Fruit fly (Drosophila melanogaster) whole organism, embryonic: ENCODE data around the gene Apoltp.

Experiments
- Atf-2 ChIP-seq: fragments of 200-800 bp; sonication (Bioruptor generic); optimal IDR thresholded peaks from 2 replicates; lab custom pipeline; 2016; ENCODE audit warnings: missing biosample characterization, missing genetic modification characterization
- Blimp-1 ChIP-seq: fragments of 200-800 bp; sonication (Bioruptor generic); optimal IDR thresholded peaks from 3 replicates; lab custom pipeline; 2018; ENCODE audit warnings: missing biosample characterization, missing genetic modification characterization, mild to moderate bottlenecking, moderate library complexity, missing genetic modification reagents
- CG10462 ChIP-seq: fragments of 200-800 bp; sonication (Bioruptor generic); optimal IDR thresholded peaks from 2 replicates; lab custom pipeline; 2016; ENCODE audit warnings: missing biosample characterization, missing genetic modification characterization
- CG10979 ChIP-seq: fragments of 200-800 bp; sonication (Bioruptor generic); optimal IDR thresholded peaks from 2 replicates; lab custom pipeline; 2018; ENCODE audit warnings: missing biosample characterization, mild to moderate bottlenecking, missing genetic modification characterization, moderate library complexity
- CG12942 ChIP-seq: fragments of 200-800 bp; sonication (Bioruptor generic); optimal IDR thresholded peaks from 3 replicates; lab custom pipeline; 2016; ENCODE audit warnings: missing biosample characterization, missing genetic modification characterization
- CG14050 ChIP-seq: fragments of 200-800 bp; sonication (Bioruptor generic); IDR thresholded peaks from 3 replicates; pipeline ENCODE4 v1.3.6; 2022; ENCODE audit warnings: missing biosample characterization, missing genetic modification characterization
- CG14441 ChIP-seq: fragments of 200-800 bp; sonication (Bioruptor generic); IDR thresholded peaks from 2 replicates; pipeline ENCODE4 v1.3.6; 2022; ENCODE audit warnings: missing biosample characterization, missing genetic modification characterization
- CG17359 ChIP-seq: fragments of 200-800 bp; sonication (Bioruptor generic); optimal IDR thresholded peaks from 3 replicates; lab custom pipeline; 2018; ENCODE audit warnings: missing biosample characterization, mild to moderate bottlenecking, missing genetic modification characterization, moderate library complexity
- CG17385 ChIP-seq: fragments of 200-800 bp; sonication (Bioruptor generic); optimal IDR thresholded peaks from 3 replicates; lab custom pipeline; 2018; ENCODE audit warnings: missing biosample characterization, mild to moderate bottlenecking, missing genetic modification characterization
- CG17568 ChIP-seq: fragments of 200-800 bp; sonication (Bioruptor generic); optimal IDR thresholded peaks from 2 replicates; lab custom pipeline; 2018; ENCODE audit warnings: missing biosample characterization, mild to moderate bottlenecking, missing genetic modification characterization, moderate library complexity
- CG1792 ChIP-seq: fragments of 200-800 bp; sonication (Bioruptor generic); optimal IDR thresholded peaks from 2 replicates; lab custom pipeline; 2016; ENCODE audit warnings: missing biosample characterization, missing genetic modification characterization
- CG2120 ChIP-seq: fragments of 200-800 bp; sonication (Bioruptor generic); optimal IDR thresholded peaks from 3 replicates; lab custom pipeline; 2016; ENCODE audit warnings: missing biosample characterization, missing genetic modification characterization
- CG2875 ChIP-seq: fragments of 200-800 bp; sonication (Bioruptor generic); optimal IDR thresholded peaks from 2 replicates; lab custom pipeline; 2017; ENCODE audit warnings: missing biosample characterization, mild to moderate bottlenecking, missing genetic modification characterization, missing genetic modification reagents
- CG30431 ChIP-seq: fragments of 200-800 bp; sonication (Bioruptor generic); optimal IDR thresholded peaks from 2 replicates; lab custom pipeline; 2017; ENCODE audit warnings: missing biosample characterization, missing genetic modification characterization
- CG32767 ChIP-seq: fragments of 200-800 bp; sonication (Bioruptor generic); IDR thresholded peaks from 2 replicates; pipeline ENCODE4 v1.3.6; 2022; ENCODE audit warnings: missing biosample characterization, missing genetic modification characterization
- CG9727 ChIP-seq: fragments of 200-800 bp; sonication (Bioruptor generic); optimal IDR thresholded peaks from 3 replicates; lab custom pipeline; 2017; ENCODE audit warnings: missing biosample characterization, mild to moderate bottlenecking, missing genetic modification characterization
- CTCF ChIP-seq: fragments of 200-800 bp; sonication (Bioruptor generic); optimal IDR thresholded peaks from 2 replicates; lab custom pipeline; 2017; ENCODE audit warnings: missing biosample characterization, mild to moderate bottlenecking, missing genetic modification characterization, moderate library complexity
- CkIIα-i1 ChIP-seq: fragments of 200-800 bp; sonication (Bioruptor generic); IDR thresholded peaks from 2 replicates; pipeline ENCODE4 v1.3.6; 2022; ENCODE audit warnings: missing biosample characterization, missing genetic modification characterization
- Dad ChIP-seq: fragments of 200-800 bp; sonication (Bioruptor generic); optimal IDR thresholded peaks from 3 replicates; lab custom pipeline; 2016; ENCODE audit warnings: missing biosample characterization, missing genetic modification characterization
- Dip3 ChIP-seq: fragments of 200-800 bp; sonication (Bioruptor generic); optimal IDR thresholded peaks from 3 replicates; lab custom pipeline; 2016; ENCODE audit warnings: missing biosample characterization, missing genetic modification characterization
- Dp ChIP-seq: fragments of 200-800 bp; sonication (Bioruptor generic); optimal IDR thresholded peaks from 2 replicates; lab custom pipeline; 2018; ENCODE audit warnings: missing biosample characterization, mild to moderate bottlenecking, missing genetic modification characterization, moderate library complexity
- ERR ChIP-seq: fragments of 200-800 bp; sonication (Bioruptor generic); optimal IDR thresholded peaks from 2 replicates; lab custom pipeline; 2016; ENCODE audit warnings: missing biosample characterization, missing genetic modification characterization
- Hsf ChIP-seq: fragments of 200-800 bp; sonication (Bioruptor generic); optimal IDR thresholded peaks from 3 replicates; lab custom pipeline; 2016; ENCODE audit warnings: missing biosample characterization, missing genetic modification characterization
- Oaz ChIP-seq: fragments of 200-800 bp; sonication (Bioruptor generic); IDR thresholded peaks from 2 replicates; pipeline ENCODE4 v1.3.6; 2022; ENCODE audit warnings: missing biosample characterization, missing genetic modification characterization
- Optix ChIP-seq: fragments of 200-800 bp; sonication (Bioruptor generic); IDR thresholded peaks from 3 replicates; pipeline ENCODE4 v1.3.6; 2022; ENCODE audit warnings: missing biosample characterization, missing genetic modification characterization
- Ravus ChIP-seq: fragments of 200-800 bp; sonication (Bioruptor generic); IDR thresholded peaks from 2 replicates; pipeline ENCODE4 v1.3.6; 2022; ENCODE audit warnings: missing biosample characterization, missing genetic modification characterization
- aop ChIP-seq: fragments of 200-800 bp; sonication (Bioruptor generic); IDR thresholded peaks from 2 replicates; pipeline ENCODE4 v1.3.6; 2022; ENCODE audit warnings: missing biosample characterization, missing genetic modification characterization
- ara ChIP-seq: fragments of 200-800 bp; sonication (Bioruptor generic); IDR thresholded peaks from 2 replicates; pipeline ENCODE4 v1.3.6; 2022; ENCODE audit warnings: missing biosample characterization, missing genetic modification characterization
- bbx ChIP-seq: fragments of 200-800 bp; sonication (Bioruptor generic); IDR thresholded peaks from 2 replicates; pipeline ENCODE4 v1.3.6; 2022; ENCODE audit warnings: missing biosample characterization, missing genetic modification characterization; ENCODE audit not compliant: partially characterized antibody
- bsh ChIP-seq, 2 experiments: fragments of 200-800 bp; sonication (Bioruptor generic); optimal IDR thresholded peaks; 2 replicates each; lab custom pipeline; 2017 to 2018; ENCODE audit warnings: mild to moderate bottlenecking in 2 of 2, missing biosample characterization in 2 of 2, missing genetic modification characterization in 2 of 2, moderate library complexity in 1 of 2
- cad ChIP-seq: fragments of >200 bp; optimal IDR thresholded peaks from 2 replicates; lab custom pipeline; 2017; ENCODE audit warnings: missing biosample characterization, missing genetic modification characterization
- chm ChIP-seq: fragments of 200-800 bp; sonication (Bioruptor generic); IDR thresholded peaks from 2 replicates; pipeline ENCODE4 v1.3.6; 2022; ENCODE audit warnings: missing biosample characterization, missing genetic modification characterization
- dan ChIP-seq: fragments of 200-800 bp; sonication (Bioruptor generic); IDR thresholded peaks from 2 replicates; pipeline ENCODE4 v1.3.6; 2022; ENCODE audit warnings: missing biosample characterization, missing genetic modification characterization
- dmrt11E ChIP-seq: fragments of 200-800 bp; sonication (Bioruptor generic); optimal IDR thresholded peaks from 3 replicates; lab custom pipeline; 2018; ENCODE audit warnings: missing biosample characterization, mild to moderate bottlenecking, missing genetic modification characterization, moderate library complexity
- dmrt99B ChIP-seq: fragments of 200-800 bp; sonication (Bioruptor generic); optimal IDR thresholded peaks from 2 replicates; lab custom pipeline; 2018; ENCODE audit warnings: missing biosample characterization, mild to moderate bottlenecking, missing genetic modification characterization, moderate library complexity
- hth ChIP-seq: fragments of >200 bp; optimal IDR thresholded peaks from 2 replicates; lab custom pipeline; 2017; ENCODE audit warnings: inconsistent platforms
- inv ChIP-seq: fragments of 200-800 bp; sonication (Bioruptor generic); IDR thresholded peaks from 2 replicates; pipeline ENCODE4 v1.3.6; 2022; ENCODE audit warnings: missing biosample characterization, missing genetic modification characterization; ENCODE audit not compliant: partially characterized antibody
- knrl ChIP-seq: fragments of 200-800 bp; sonication (Bioruptor generic); IDR thresholded peaks from 3 replicates; pipeline ENCODE4 v1.3.6; 2022; ENCODE audit warnings: missing biosample characterization, missing genetic modification characterization; ENCODE audit not compliant: partially characterized antibody
- nmo ChIP-seq: fragments of 200-800 bp; sonication (Bioruptor generic); optimal IDR thresholded peaks from 2 replicates; lab custom pipeline; 2018; ENCODE audit warnings: missing biosample characterization, mild to moderate bottlenecking, missing genetic modification characterization, moderate library complexity
- pan ChIP-seq, 4 experiments: fragments of >200 bp in 3 of 4; fragments of 200-800 bp in 1 of 4; sonication (Bioruptor generic) in 1 of 4; optimal IDR thresholded peaks in 3 of 4; IDR thresholded peaks in 1 of 4; 2 replicates each; pipeline versions ENCODE4 v1.3.6 to Lab custom; 2017 to 2022; ENCODE audit warnings: missing biosample characterization in 2 of 4, missing genetic modification characterization in 2 of 4, mixed read lengths in 1 of 4
- pb ChIP-seq: fragments of 200-800 bp; sonication (Bioruptor generic); optimal IDR thresholded peaks from 3 replicates; lab custom pipeline; 2016; ENCODE audit warnings: missing biosample characterization, missing genetic modification characterization
- pfk ChIP-seq: fragments of 200-800 bp; sonication (Bioruptor generic); optimal IDR thresholded peaks from 2 replicates; lab custom pipeline; 2018; ENCODE audit warnings: missing biosample characterization, mild to moderate bottlenecking, missing genetic modification characterization, moderate library complexity
- ranshi ChIP-seq: fragments of 200-800 bp; sonication (Bioruptor generic); IDR thresholded peaks from 2 replicates; pipeline ENCODE4 v1.3.6; 2022; ENCODE audit warnings: missing biosample characterization, missing genetic modification characterization
- schlank ChIP-seq: fragments of 200-800 bp; sonication (Bioruptor generic); optimal IDR thresholded peaks from 2 replicates; lab custom pipeline; 2018; ENCODE audit warnings: missing biosample characterization, mild to moderate bottlenecking, missing genetic modification characterization
- shn ChIP-seq: fragments of 200-800 bp; sonication (Bioruptor generic); optimal IDR thresholded peaks from 3 replicates; lab custom pipeline; 2016; ENCODE audit warnings: missing biosample characterization, missing genetic modification characterization
- sisA ChIP-seq: fragments of 200-800 bp; sonication (Bioruptor generic); IDR thresholded peaks from 2 replicates; pipeline ENCODE4 v1.3.6; 2022; ENCODE audit warnings: missing biosample characterization, missing genetic modification characterization
- slou ChIP-seq: fragments of 200-800 bp; sonication (Bioruptor generic); optimal IDR thresholded peaks from 3 replicates; lab custom pipeline; 2016; ENCODE audit warnings: missing biosample characterization, missing genetic modification characterization
- slp2 ChIP-seq: fragments of 200-800 bp; sonication (Bioruptor generic); optimal IDR thresholded peaks from 2 replicates; lab custom pipeline; 2016; ENCODE audit warnings: missing biosample characterization, missing genetic modification characterization
- stwl ChIP-seq: fragments of 200-800 bp; sonication (Bioruptor generic); optimal IDR thresholded peaks from 3 replicates; lab custom pipeline; 2018; ENCODE audit warnings: missing biosample characterization, mild to moderate bottlenecking, missing genetic modification characterization, moderate library complexity
- unc-4 ChIP-seq: fragments of 200-800 bp; sonication (Bioruptor generic); IDR thresholded peaks from 2 replicates; pipeline ENCODE4 v1.3.6; 2022; ENCODE audit warnings: missing biosample characterization, missing genetic modification characterization; ENCODE audit not compliant: partially characterized antibody
- wor ChIP-seq: fragments of 200-800 bp; sonication (Bioruptor generic); IDR thresholded peaks from 2 replicates; pipeline ENCODE4 v1.3.6; 2022; ENCODE audit warnings: missing biosample characterization, missing genetic modification characterization

The Apoltp gene

dm6 chr2L:9633098-9633497 lies 881 bp upstream of the Apoltp start (continued):
- TF ChIP-seq aop (GFP tag; lab: Robert Waterston, UW) (no peak), hth (no peak), CG9727 (GFP tag; lab: Kevin White, UChicago) (peak; percentile 89), Hsf (GFP tag; lab: Kevin White, UChicago) (peak; percentile 26), CG2875 (GFP tag; lab: Kevin White, UChicago) (peak; percentile 76), slou (GFP tag; lab: Kevin White, UChicago) (no peak), ara (GFP tag; lab: Robert Waterston, UW) (peak; percentile 80), nmo (GFP tag; lab: Kevin White, UChicago) (peak; percentile 9), dan (GFP tag; lab: Robert Waterston, UW) (no peak), Dip3 (GFP tag; lab: Kevin White, UChicago) (no peak), slp2 (GFP tag; lab: Kevin White, UChicago) (no peak), sisA (GFP tag; lab: Robert Waterston, UW) (no peak), Dad (GFP tag; lab: Kevin White, UChicago) (peak; percentile 18), Blimp-1 (peak; percentile 67), CG2120 (GFP tag; lab: Kevin White, UChicago) (no peak), stwl (peak; percentile 53), bsh (GFP tag; optimal IDR thresholded peaks at IDR 0.05; lab: Kevin White, UChicago) (peak in 1 of 2 experiments; percentile 54), Ravus (GFP tag; lab: Robert Waterston, UW) (no peak), CG30431 (peak; percentile 39), inv (GFP tag; lab: Robert Waterston, UW) (no peak), CG1792 (peak; percentile 85), chm (GFP tag; lab: Robert Waterston, UW) (peak; percentile 79; the same call in 1 of the 2 replicates), ranshi (GFP tag; lab: Robert Waterston, UW) (peak; percentile 26; the same call in 1 of the 2 replicates), bbx (GFP tag; lab: Robert Waterston, UW) (no peak), CG32767 (GFP tag; lab: Robert Waterston, UW) (no peak), Dp (GFP tag; lab: Kevin White, UChicago) (no peak), wor (no peak), unc-4 (GFP tag; lab: Robert Waterston, UW) (no peak), CG14050 (GFP tag; lab: Robert Waterston, UW) (0 out of 3 replicates have a peak, but pooled peaks have one; percentile 16), CTCF (GFP tag; lab: Kevin White, UChicago) (no peak), knrl (GFP tag; lab: Robert Waterston, UW) (no peak), dmrt99B (tag; lab: Kevin White, UChicago) (peak; percentile 23), shn (GFP tag; lab: Kevin White, UChicago) (peak; percentile 49), CG17568 (GFP tag; lab: Kevin White, UChicago) (peak; percentile 54), ERR (GFP tag; lab: Kevin White, UChicago) (peak; percentile 44), CG10979 (tag; lab: Kevin White, UChicago) (peak; percentile 50), schlank (peak; percentile 8), cad (GFP tag; lab: Kevin White, UChicago) (no peak), pfk (GFP tag; lab: Kevin White, UChicago) (peak; percentile 55), CG17385 (GFP tag; lab: Kevin White, UChicago) (no peak), dmrt11E (peak; percentile 83), Optix (GFP tag; lab: Robert Waterston, UW) (0 out of 3 replicates have a peak, but pooled peaks have one; percentile 13), pb (peak; percentile 37), Atf-2 (GFP tag; lab: Kevin White, UChicago) (peak; percentile 33), CG12942 (GFP tag; lab: Kevin White, UChicago) (no peak), CG14441 (GFP tag; lab: Robert Waterston, UW) (no peak), CG10462 (GFP tag; lab: Kevin White, UChicago) (peak; percentile 25), CG17359 (tag; lab: Kevin White, UChicago) (peak; percentile 71), CkIIα-i1 (GFP tag; lab: Robert Waterston, UW) (no peak), Oaz (GFP tag; lab: Robert Waterston, UW) (no peak), pan (optimal IDR thresholded peaks at IDR 0.05; lab: Kevin White, UChicago) (no peak), pan (GFP tag; optimal IDR thresholded peaks at IDR 0.05 in 1 of 2, IDR thresholded peaks at IDR 0.05 in 1 of 2) (peak in 1 of 2 experiments; percentile 43)
